Worm (Caenorhabditis elegans): Measurements from ENCODE around the gene slc-25A32.
A peak's percentile ranks its signal among the peaks of the same experiment; 100 is the strongest.

The slc-25A32 gene

DNA sequence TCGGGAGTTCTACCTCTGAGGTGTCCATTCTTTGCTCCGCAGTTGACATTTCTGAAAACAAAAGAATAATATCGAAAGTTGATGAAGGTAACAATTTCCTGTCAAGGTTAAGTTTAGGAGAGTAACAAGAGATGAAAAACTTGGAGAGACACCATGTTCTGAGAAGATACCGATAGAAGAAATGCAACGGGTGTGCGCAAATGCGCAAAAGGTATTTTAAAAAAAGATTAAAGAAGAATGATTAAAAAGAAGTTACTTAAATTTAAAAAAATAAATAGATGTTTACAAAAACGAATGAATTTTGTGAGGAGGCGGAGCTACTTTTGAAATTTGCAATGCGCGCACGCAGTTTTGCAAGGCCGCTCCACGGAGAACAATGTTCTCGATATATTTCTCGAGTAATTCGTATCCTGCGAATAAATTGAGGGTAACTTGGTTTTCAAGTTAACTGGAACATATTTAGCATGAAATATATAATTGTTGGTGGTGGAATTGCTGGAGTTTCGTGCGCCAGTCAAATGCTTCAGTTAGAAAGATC lies 49.0 kb downstream of the slc-25A32 start, which contains the start of the genes ran-3 and C26D10.3 (continued):
- TF ChIP-seq dox-1 (GFP tag; IDR thresholded peaks at IDR 0.05) (0 out of 2 replicates have a peak, but pooled peaks have one; percentile 25), cebp-1 (GFP tag; IDR thresholded peaks at IDR 0.05) (no peak), cebp-1 (tag; optimal IDR thresholded peaks at IDR 0.05) (peak; percentile 43), pbrm-1 (GFP tag; IDR thresholded peaks at IDR 0.05) (no peak), egl-18 (GFP tag; IDR thresholded peaks at IDR 0.05) (no peak), hmg-1.2 (GFP tag; IDR thresholded peaks at IDR 0.05) (peak; percentile 23; the same call in 1 of the 2 replicates), ceh-100 (GFP tag; IDR thresholded peaks at IDR 0.05) (peak; percentile 34; the same call in 1 of the 2 replicates), madf-6 (GFP tag; IDR thresholded peaks at IDR 0.05) (peak; percentile 47), ceh-27 (GFP tag; optimal IDR thresholded peaks at IDR 0.05) (no peak), mcd-1 (GFP tag; IDR thresholded peaks at IDR 0.05) (0 out of 2 replicates have a peak, but pooled peaks have one; percentile 16), snpc-1.3 (tag; optimal IDR thresholded peaks at IDR 0.05; ENCODE audit: insufficient read depth) (peak; percentile 14), ZK185.1 (tag; optimal IDR thresholded peaks at IDR 0.05; ENCODE audit: poor library complexity, severe bottlenecking) (peak; percentile 46), lin-54 (GFP tag; optimal IDR thresholded peaks at IDR 0.05) (peak; percentile 61)

DNA sequence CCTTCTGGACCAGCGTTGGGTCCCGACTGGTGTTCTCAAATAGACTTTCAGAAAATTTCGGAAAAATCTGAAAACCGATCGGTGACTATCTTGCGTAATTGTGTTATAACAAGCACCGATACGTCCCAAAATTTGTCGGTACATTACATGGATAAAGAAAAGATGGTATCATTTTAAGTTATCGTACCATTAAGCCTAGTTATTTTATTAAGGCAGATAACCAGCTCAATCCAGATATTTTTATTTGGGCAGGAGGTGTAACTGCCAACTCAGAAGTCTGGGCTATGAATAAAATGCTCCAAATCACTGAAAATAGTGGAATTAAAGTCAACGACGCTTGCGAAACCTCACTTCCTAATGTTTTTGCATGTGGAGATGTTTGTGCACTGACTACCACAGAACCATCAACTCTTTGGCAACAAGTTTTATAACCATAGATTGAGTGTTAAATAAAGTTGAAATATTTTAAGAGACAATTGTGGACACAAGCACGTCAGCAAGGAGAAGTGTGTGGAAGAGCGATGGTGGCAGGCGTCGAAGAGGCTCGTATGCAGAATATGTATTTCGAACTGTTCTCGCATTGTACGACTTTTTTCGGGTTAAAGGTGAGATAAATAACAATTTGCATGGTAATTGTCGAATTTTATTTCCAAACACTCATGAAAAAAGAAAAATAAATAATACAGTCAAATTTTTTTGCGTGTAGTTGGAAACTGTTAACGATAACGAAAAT lies 50.3 kb downstream of the slc-25A32 start:
- TF ChIP-seq attf-5 (GFP tag; optimal IDR thresholded peaks at IDR 0.05) (peak; percentile 2), nfya-2 (GFP tag; IDR thresholded peaks at IDR 0.05) (no peak), nhr-120 (GFP tag; IDR thresholded peaks at IDR 0.05) (no peak), B0035.1 (tag; optimal IDR thresholded peaks at IDR 0.05) (no peak), xnd-1 (tag; optimal IDR thresholded peaks at IDR 0.05) (peak; percentile 2), pbrm-1 (GFP tag; IDR thresholded peaks at IDR 0.05) (no peak), rec-8 (tag; optimal IDR thresholded peaks at IDR 0.05) (peak in 1 of 2 experiments; percentile 17), chd-7 (tag; optimal IDR thresholded peaks at IDR 0.05) (no peak), repo-1 (tag; optimal IDR thresholded peaks at IDR 0.05) (peak; percentile 34), rcor-1 (GFP tag; IDR thresholded peaks at IDR 0.05) (0 out of 2 replicates have a peak, but pooled peaks have one; percentile 42), hsf-1 (GFP tag; IDR thresholded peaks at IDR 0.05) (peak; percentile 44; the same call in 1 of the 2 replicates), B0336.3 (GFP tag; IDR thresholded peaks at IDR 0.05) (peak; percentile 43; the same call in 1 of the 2 replicates), F22D6.2 (tag; optimal IDR thresholded peaks at IDR 0.05) (no peak), Y53G8AR.9 (GFP tag; conservative IDR thresholded peaks at IDR 0.05) (0 out of 2 replicates have a peak, but pooled peaks have one; percentile 50), athp-1 (tag; optimal IDR thresholded peaks at IDR 0.05) (peak; percentile 14), mcd-1 (GFP tag; IDR thresholded peaks at IDR 0.05) (no peak), let-526 (GFP tag; IDR thresholded peaks at IDR 0.05) (no peak), lsl-1 (GFP tag; optimal IDR thresholded peaks at IDR 0.05) (peak; percentile 3), madf-10 (tag; optimal IDR thresholded peaks at IDR 0.05) (no peak), madf-6 (GFP tag; IDR thresholded peaks at IDR 0.05) (peak; percentile 49; the same call in 1 of the 2 replicates), snpc-3.4 (tag; optimal IDR thresholded peaks at IDR 0.05) (peak; percentile 67), attf-3 (GFP tag; conservative IDR thresholded peaks at IDR 0.05) (no peak), nhr-80 (tag; optimal IDR thresholded peaks at IDR 0.05) (no peak), tlf-1 (GFP tag; optimal IDR thresholded peaks at IDR 0.05) (peak; percentile 51), ceh-58 (GFP tag; IDR thresholded peaks at IDR 0.05) (0 out of 2 replicates have a peak, but pooled peaks have one; percentile 48), D2030.7 (GFP tag; IDR thresholded peaks at IDR 0.05) (peak; percentile 37; the same call in 1 of the 2 replicates), C17E4.6 (GFP tag; IDR thresholded peaks at IDR 0.05) (0 out of 2 replicates have a peak, but pooled peaks have one; percentile 5), cebp-1 (GFP tag; IDR thresholded peaks at IDR 0.05) (no peak), cebp-1 (tag; optimal IDR thresholded peaks at IDR 0.05) (peak; percentile 18), zfh-2 (GFP tag; conservative IDR thresholded peaks at IDR 0.05) (no peak), hrde-1 (tag; optimal IDR thresholded peaks at IDR 0.05; ENCODE audit: borderline replicate concordance) (peak; percentile 73), egrh-3 (GFP tag; IDR thresholded peaks at IDR 0.05) (no peak), snpc-4 (GFP tag; optimal IDR thresholded peaks at IDR 0.05) (peak; percentile 5), snpc-4 (tag; optimal IDR thresholded peaks at IDR 0.05) (peak in 1 of 4 experiments; percentile 17), atf-7 (tag; optimal IDR thresholded peaks at IDR 0.05) (no peak)

All from whole organism, young adult.